Worm (Caenorhabditis elegans): ENCODE results near the gene F36G3.1.

Gene F36G3.1

DNA sequence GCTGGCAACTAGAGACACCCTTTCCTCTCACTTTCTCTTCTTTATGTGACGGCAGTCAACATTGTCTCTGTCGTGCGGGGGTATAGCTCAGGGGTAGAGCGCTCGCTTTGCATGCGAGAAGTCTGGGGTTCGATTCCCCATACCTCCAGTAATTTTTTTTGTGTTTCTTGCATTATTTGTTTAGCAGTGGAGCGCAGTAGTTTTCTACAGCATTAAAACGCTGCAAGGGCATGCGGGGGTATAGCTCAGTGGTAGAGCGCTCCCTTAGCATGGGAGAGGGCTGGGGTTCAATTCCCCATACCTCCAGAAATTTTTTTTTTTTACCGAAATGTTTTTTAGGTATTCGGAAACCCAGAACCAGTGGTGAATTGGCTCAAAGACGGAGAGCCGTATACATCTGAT, 45.5 kb downstream of the F36G3.1 start (continued):
- peak; percentile 90 for TF ChIP-seq hlh-8 (tag; optimal IDR thresholded peaks at IDR 0.05)
- peak; percentile 89 for TF ChIP-seq Y22D7AL.16 (tag; optimal IDR thresholded peaks at IDR 0.05)
- peak; percentile 5 for TF ChIP-seq unc-55 (GFP tag; optimal IDR thresholded peaks at IDR 0.05)
- TF ChIP-seq zip-5 (tag; optimal IDR thresholded peaks at IDR 0.05), result peak; percentile 86
- peak; percentile 86 for TF ChIP-seq mec-3 (tag; optimal IDR thresholded peaks at IDR 0.05; ENCODE audit: borderline replicate concordance)
- TF ChIP-seq fkh-6 (tag; optimal IDR thresholded peaks at IDR 0.05), result peak; percentile 96
- TF ChIP-seq fax-1 (tag; optimal IDR thresholded peaks at IDR 0.05), result peak; percentile 95
- TF ChIP-seq ahr-1 (tag; optimal IDR thresholded peaks at IDR 0.05), result peak; percentile 79
- TF ChIP-seq C08G9.2 (tag; optimal IDR thresholded peaks at IDR 0.05), result peak; percentile 93
- TF ChIP-seq lim-6 (tag; optimal IDR thresholded peaks at IDR 0.05), result peak; percentile 88
- TF ChIP-seq elt-2 (tag; optimal IDR thresholded peaks at IDR 0.05), result peak; percentile 99
- peak; percentile 93 for TF ChIP-seq K09A11.1 (tag; optimal IDR thresholded peaks at IDR 0.05; ENCODE audit: insufficient read depth)

ce11 chrX:9742058-9742457, 47.0 kb downstream of the F36G3.1 start:
- TF ChIP-seq fkh-6 (tag; optimal IDR thresholded peaks at IDR 0.05) (no peak), hlh-13 (GFP tag; optimal IDR thresholded peaks at IDR 0.05) (no peak), sdc-2 (tag; optimal IDR thresholded peaks at IDR 0.05) (no peak), pros-1 (tag; optimal IDR thresholded peaks at IDR 0.05) (no peak), hlh-6 (tag; optimal IDR thresholded peaks at IDR 0.05) (no peak), unc-55 (GFP tag; optimal IDR thresholded peaks at IDR 0.05) (no peak), zip-5 (tag; optimal IDR thresholded peaks at IDR 0.05) (no peak), ceh-22 (tag; optimal IDR thresholded peaks at IDR 0.05) (no peak), lim-6 (tag; optimal IDR thresholded peaks at IDR 0.05) (no peak), hlh-30 (tag; optimal IDR thresholded peaks at IDR 0.05; ENCODE audit: insufficient read depth) (no peak), syd-9 (tag; optimal IDR thresholded peaks at IDR 0.05) (no peak), pqm-1 (tag; optimal IDR thresholded peaks at IDR 0.05) (no peak), rnt-1 (tag; optimal IDR thresholded peaks at IDR 0.05) (no peak), pat-9 (tag; optimal IDR thresholded peaks at IDR 0.05) (no peak), F13H6.1 (tag; optimal IDR thresholded peaks at IDR 0.05) (no peak), unc-42 (tag; optimal IDR thresholded peaks at IDR 0.05) (no peak), sox-4 (tag; optimal IDR thresholded peaks at IDR 0.05) (no peak)

DNA sequence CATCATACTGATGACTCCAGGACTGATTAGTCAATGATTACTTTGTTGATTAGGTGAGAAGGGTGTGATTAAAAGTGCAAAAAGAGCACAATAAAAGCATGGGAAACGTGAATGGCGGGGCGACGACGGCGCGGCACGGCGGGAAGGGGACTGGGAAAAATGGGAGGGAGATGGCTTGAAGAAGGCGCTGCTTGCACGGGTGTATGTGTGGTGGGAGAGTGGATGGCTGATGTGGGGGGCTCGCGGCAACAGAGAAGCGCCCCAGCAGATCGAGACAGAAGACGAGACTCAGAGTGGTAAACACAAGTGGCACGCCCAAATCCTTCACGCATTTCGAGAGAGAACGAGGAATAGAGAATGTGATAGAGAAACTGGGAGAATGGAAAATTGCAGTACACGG, 51.3 kb downstream of the F36G3.1 start, which contains the start of gene F15G9.5:
F15G9.5 (minus strand) TSS at position 159 of the 400 bp plus-strand sequence.
- peak; percentile 0 for TF ChIP-seq unc-55 (GFP tag; optimal IDR thresholded peaks at IDR 0.05)
- TF ChIP-seq sdc-2 (tag; optimal IDR thresholded peaks at IDR 0.05), result peak; percentile 29
- no peak for TF ChIP-seq C38D4.7 (GFP tag; optimal IDR thresholded peaks at IDR 0.05)
- TF ChIP-seq dmd-4 (tag; optimal IDR thresholded peaks at IDR 0.05; ENCODE audit: borderline replicate concordance), result no peak
- peak; percentile 11 for TF ChIP-seq syd-9 (tag; optimal IDR thresholded peaks at IDR 0.05)
- TF ChIP-seq unc-42 (tag; optimal IDR thresholded peaks at IDR 0.05), result peak; percentile 35
- peak; percentile 0 for TF ChIP-seq F13H6.1 (tag; optimal IDR thresholded peaks at IDR 0.05)
- no peak for TF ChIP-seq hlh-30 (tag; optimal IDR thresholded peaks at IDR 0.05; ENCODE audit: insufficient read depth)
- TF ChIP-seq che-1 (tag; optimal IDR thresholded peaks at IDR 0.05), result no peak
- no peak for TF ChIP-seq Y22D7AL.16 (tag; optimal IDR thresholded peaks at IDR 0.05)
- TF ChIP-seq gmeb-2 (tag; optimal IDR thresholded peaks at IDR 0.05), result no peak
- peak; percentile 50 for TF ChIP-seq ceh-19 (GFP tag; optimal IDR thresholded peaks at IDR 0.05)
- TF ChIP-seq ceh-30 (tag; optimal IDR thresholded peaks at IDR 0.05), result no peak
- peak; percentile 65 for TF ChIP-seq hlh-6 (tag; optimal IDR thresholded peaks at IDR 0.05)
- no peak for TF ChIP-seq pha-4 (tag; optimal IDR thresholded peaks at IDR 0.05)
- peak; percentile 63 for TF ChIP-seq ceh-34 (tag; optimal IDR thresholded peaks at IDR 0.05)
- TF ChIP-seq ref-2 (tag; optimal IDR thresholded peaks at IDR 0.05), result peak; percentile 35
- peak; percentile 69 for TF ChIP-seq ceh-18 (tag; optimal IDR thresholded peaks at IDR 0.05)
- no peak for TF ChIP-seq zip-5 (tag; optimal IDR thresholded peaks at IDR 0.05)
- peak; percentile 30 for TF ChIP-seq C08G9.2 (tag; optimal IDR thresholded peaks at IDR 0.05)
- TF ChIP-seq ceh-31 (tag; optimal IDR thresholded peaks at IDR 0.05), result peak; percentile 52
- peak; percentile 45 for TF ChIP-seq ceh-14 (tag; optimal IDR thresholded peaks at IDR 0.05)
- peak; percentile 12 for TF ChIP-seq nfya-1 (tag; optimal IDR thresholded peaks at IDR 0.05)
- no peak for TF ChIP-seq nhr-232 (tag; optimal IDR thresholded peaks at IDR 0.05)
- no peak for TF ChIP-seq ceh-22 (tag; optimal IDR thresholded peaks at IDR 0.05)
- TF ChIP-seq unc-3 (GFP tag; conservative IDR thresholded peaks at IDR 0.05), result no peak
- TF ChIP-seq unc-3 (tag; optimal IDR thresholded peaks at IDR 0.05), result no peak
- TF ChIP-seq dve-1 (tag; optimal IDR thresholded peaks at IDR 0.05), result no peak
- TF ChIP-seq tbx-2 (tag; optimal IDR thresholded peaks at IDR 0.05), result peak; percentile 39

Data from whole organism, late embryonic.